Fruit fly (Drosophila melanogaster): ENCODE measurements around the gene Nf-YA.

dm6 chr3L:9490432-9490831 is 48.4 kb upstream of the Nf-YA start:
- TF ChIP-seq CG4496 (GFP tag; IDR thresholded peaks at IDR 0.05) = no peak
- TF ChIP-seq CG32121 (GFP tag; IDR thresholded peaks at IDR 0.05) = no peak
- TF ChIP-seq CG12605 (GFP tag; IDR thresholded peaks at IDR 0.05) = no peak
- TF ChIP-seq CG17806 (tag; optimal IDR thresholded peaks at IDR 0.05) = no peak
- no peak for TF ChIP-seq CG15710 (tag; optimal IDR thresholded peaks at IDR 0.05)
- no peak for TF ChIP-seq Snoo (tag; optimal IDR thresholded peaks at IDR 0.05)
- TF ChIP-seq Pif1B (GFP tag; optimal IDR thresholded peaks at IDR 0.05) = no peak
- TF ChIP-seq CG8159 (tag; optimal IDR thresholded peaks at IDR 0.05) = no peak
- TF ChIP-seq CG10348 (GFP tag; IDR thresholded peaks at IDR 0.05) = no peak
- TF ChIP-seq Pif1A (GFP tag; optimal IDR thresholded peaks at IDR 0.05) = no peak
- TF ChIP-seq CG8301 (tag; optimal IDR thresholded peaks at IDR 0.05) = no peak
- TF ChIP-seq CG13204 (GFP tag; optimal IDR thresholded peaks at IDR 0.05) = no peak
- no peak for TF ChIP-seq CG14655 (GFP tag; optimal IDR thresholded peaks at IDR 0.05)

Data from whole organism, pupa.